Worm (Caenorhabditis elegans) whole organism, L2 larva: Measurements from ENCODE around the gene atgl-1.

ENCODE experiments used
- C34F6.9 ChIP-seq: fragments of 150-350 bp; optimal IDR thresholded peaks from 2 replicates; lab custom pipeline; 2014; ENCODE audit warnings: missing biosample characterization, missing genetic modification characterization
- F13H6.1 ChIP-seq: sonication (generic microtip); optimal IDR thresholded peaks from 2 replicates; lab custom pipeline; 2016; ENCODE audit warnings: missing genetic modification characterization, missing compliant biosample characterization
- R02D3.7 ChIP-seq: fragments of 150-350 bp; optimal IDR thresholded peaks from 2 replicates; lab custom pipeline; 2014; ENCODE audit warnings: missing biosample characterization, missing genetic modification characterization
- Y55F3AM.14 ChIP-seq: fragments of 200-800 bp; sonication (Bioruptor generic); optimal IDR thresholded peaks from 2 replicates; lab custom pipeline; 2018; ENCODE audit warnings: mild to moderate bottlenecking, missing genetic modification characterization, missing compliant biosample characterization
- ZK546.5 ChIP-seq: sonication (generic microtip); optimal IDR thresholded peaks from 2 replicates; lab custom pipeline; 2017; ENCODE audit warnings: missing biosample characterization, missing genetic modification characterization
- alr-1 ChIP-seq: fragments of 150-350 bp; optimal IDR thresholded peaks from 2 replicates; lab custom pipeline; 2014; ENCODE audit warnings: missing biosample characterization, missing genetic modification characterization
- ama-1 ChIP-seq: fragments of 150-350 bp; optimal IDR thresholded peaks from 2 replicates; lab custom pipeline; 2018; ENCODE audit warnings: inconsistent platforms
- blmp-1 ChIP-seq: sonication (generic microtip); optimal IDR thresholded peaks from 2 replicates; lab custom pipeline; 2017; ENCODE audit warnings: missing genetic modification characterization, mild to moderate bottlenecking, missing compliant biosample characterization, antibody characterized with exemption, moderate library complexity; ENCODE audit not compliant: insufficient read depth
- ceh-16 ChIP-seq: fragments of 150-350 bp; optimal IDR thresholded peaks from 2 replicates; lab custom pipeline; 2014; ENCODE audit warnings: missing biosample characterization, missing genetic modification characterization
- ceh-82 ChIP-seq: fragments of 150-350 bp; optimal IDR thresholded peaks from 2 replicates; lab custom pipeline; 2014; ENCODE audit warnings: missing biosample characterization, missing genetic modification characterization
- crh-2 ChIP-seq: sonication (generic microtip); optimal IDR thresholded peaks from 2 replicates; lab custom pipeline; 2017; ENCODE audit warnings: missing biosample characterization, missing genetic modification characterization
- egl-27 ChIP-seq: sonication (generic microtip); optimal IDR thresholded peaks from 3 replicates; lab custom pipeline; 2017; ENCODE audit warnings: missing biosample characterization, missing genetic modification reagents, missing genetic modification characterization
- elt-3 ChIP-seq: sonication (generic microtip); optimal IDR thresholded peaks from 2 replicates; lab custom pipeline; 2017; ENCODE audit warnings: missing biosample characterization, missing genetic modification characterization
- fos-1 ChIP-seq: fragments of 150-350 bp; optimal IDR thresholded peaks from 2 replicates; lab custom pipeline; 2014; ENCODE audit warnings: missing biosample characterization, missing genetic modification characterization
- gmeb-1 ChIP-seq: fragments of 150-350 bp; optimal IDR thresholded peaks from 2 replicates; lab custom pipeline; 2014; ENCODE audit warnings: missing biosample characterization, missing genetic modification characterization
- lin-11 ChIP-seq: fragments of 150-350 bp; sonication (generic microtip); optimal IDR thresholded peaks from 2 replicates; lab custom pipeline; 2014; ENCODE audit warnings: missing biosample characterization, missing genetic modification characterization, inconsistent platforms, mixed read lengths
- lin-13 ChIP-seq: fragments of 150-350 bp; optimal IDR thresholded peaks from 2 replicates; lab custom pipeline; 2014; ENCODE audit warnings: missing biosample characterization, missing genetic modification reagents, missing genetic modification characterization
- lsy-2 ChIP-seq, 2 experiments: fragments of 150-350 bp in 1 of 2; sonication (generic microtip) in 1 of 2; optimal IDR thresholded peaks; 2 replicates each; lab custom pipeline; 2014 to 2017; ENCODE audit warnings: missing biosample characterization in 2 of 2, missing genetic modification characterization in 2 of 2
- mab-5 ChIP-seq: fragments of 150-350 bp; optimal IDR thresholded peaks from 2 replicates; lab custom pipeline; 2014; ENCODE audit warnings: missing biosample characterization, missing genetic modification characterization
- mdl-1 ChIP-seq, 2 experiments: fragments of 150-350 bp in 1 of 2; sonication (generic microtip) in 1 of 2; optimal IDR thresholded peaks; 2 replicates each; lab custom pipeline; 2017; ENCODE audit warnings: missing biosample characterization in 2 of 2, missing genetic modification characterization in 2 of 2
- nhr-10 ChIP-seq: sonication (generic microtip); optimal IDR thresholded peaks from 2 replicates; lab custom pipeline; 2017; ENCODE audit warnings: missing biosample characterization, missing genetic modification characterization
- nhr-11 ChIP-seq: fragments of 150-350 bp; optimal IDR thresholded peaks from 2 replicates; lab custom pipeline; 2014; ENCODE audit warnings: missing biosample characterization, missing genetic modification characterization
- nhr-12 ChIP-seq: fragments of 150-350 bp; optimal IDR thresholded peaks from 2 replicates; lab custom pipeline; 2014; ENCODE audit warnings: missing biosample characterization, missing genetic modification characterization
- nhr-129 ChIP-seq: fragments of 150-350 bp; optimal IDR thresholded peaks from 2 replicates; lab custom pipeline; 2014; ENCODE audit warnings: missing biosample characterization, missing genetic modification characterization
- nhr-21 ChIP-seq: fragments of 150-350 bp; optimal IDR thresholded peaks from 2 replicates; lab custom pipeline; 2014; ENCODE audit warnings: missing biosample characterization, missing genetic modification characterization
- nhr-23 ChIP-seq: fragments of 150-350 bp; optimal IDR thresholded peaks from 2 replicates; lab custom pipeline; 2014; ENCODE audit warnings: missing biosample characterization, missing genetic modification reagents, missing genetic modification characterization
- nhr-237 ChIP-seq: fragments of 150-350 bp; optimal IDR thresholded peaks from 2 replicates; lab custom pipeline; 2014; ENCODE audit warnings: missing biosample characterization, missing genetic modification characterization
- nhr-25 ChIP-seq: fragments of 150-350 bp; sonication (generic microtip); optimal IDR thresholded peaks from 3 replicates; lab custom pipeline; 2014; ENCODE audit warnings: missing biosample characterization, missing genetic modification characterization
- nhr-6 ChIP-seq: fragments of 150-350 bp; optimal IDR thresholded peaks from 2 replicates; lab custom pipeline; 2014; ENCODE audit warnings: missing biosample characterization, missing genetic modification characterization
- peb-1 ChIP-seq: fragments of 150-350 bp; optimal IDR thresholded peaks from 2 replicates; lab custom pipeline; 2014; ENCODE audit warnings: missing biosample characterization, missing genetic modification characterization
- sem-4 ChIP-seq: fragments of 150-350 bp; optimal IDR thresholded peaks from 2 replicates; lab custom pipeline; 2014; ENCODE audit warnings: missing biosample characterization, missing genetic modification reagents, missing genetic modification characterization
- skn-1 ChIP-seq: sonication (generic microtip); optimal IDR thresholded peaks from 2 replicates; lab custom pipeline; 2017; ENCODE audit warnings: missing biosample characterization, missing genetic modification characterization
- sma-3 ChIP-seq: sonication (generic microtip); optimal IDR thresholded peaks from 2 replicates; lab custom pipeline; 2016; ENCODE audit warnings: missing genetic modification reagents, missing genetic modification characterization, missing compliant biosample characterization
- sma-9 ChIP-seq, 2 experiments: fragments of 150-350 bp in 1 of 2; sonication (generic microtip) in 1 of 2; optimal IDR thresholded peaks; 2 replicates each; lab custom pipeline; 2014 to 2016; ENCODE audit warnings: missing genetic modification characterization in 2 of 2, mild to moderate bottlenecking in 1 of 2, missing biosample characterization in 1 of 2, missing compliant biosample characterization in 1 of 2, missing genetic modification reagents in 1 of 2, moderate library complexity in 1 of 2
- unc-55 ChIP-seq: fragments of 150-350 bp; sonication (generic microtip); optimal IDR thresholded peaks from 3 replicates; lab custom pipeline; 2014; ENCODE audit warnings: missing biosample characterization, missing genetic modification reagents, missing genetic modification characterization
- unc-62 ChIP-seq: fragments of 150-350 bp; optimal IDR thresholded peaks from 2 replicates; lab custom pipeline; 2014; ENCODE audit warnings: missing biosample characterization, missing genetic modification reagents, missing genetic modification characterization
- zag-1 ChIP-seq: fragments of 150-350 bp; optimal IDR thresholded peaks from 2 replicates; lab custom pipeline; 2014; ENCODE audit warnings: missing biosample characterization, missing genetic modification characterization
- ztf-4 ChIP-seq: fragments of 150-350 bp; optimal IDR thresholded peaks from 2 replicates; lab custom pipeline; 2014; ENCODE audit warnings: missing biosample characterization, missing genetic modification characterization

Gene atgl-1

DNA sequence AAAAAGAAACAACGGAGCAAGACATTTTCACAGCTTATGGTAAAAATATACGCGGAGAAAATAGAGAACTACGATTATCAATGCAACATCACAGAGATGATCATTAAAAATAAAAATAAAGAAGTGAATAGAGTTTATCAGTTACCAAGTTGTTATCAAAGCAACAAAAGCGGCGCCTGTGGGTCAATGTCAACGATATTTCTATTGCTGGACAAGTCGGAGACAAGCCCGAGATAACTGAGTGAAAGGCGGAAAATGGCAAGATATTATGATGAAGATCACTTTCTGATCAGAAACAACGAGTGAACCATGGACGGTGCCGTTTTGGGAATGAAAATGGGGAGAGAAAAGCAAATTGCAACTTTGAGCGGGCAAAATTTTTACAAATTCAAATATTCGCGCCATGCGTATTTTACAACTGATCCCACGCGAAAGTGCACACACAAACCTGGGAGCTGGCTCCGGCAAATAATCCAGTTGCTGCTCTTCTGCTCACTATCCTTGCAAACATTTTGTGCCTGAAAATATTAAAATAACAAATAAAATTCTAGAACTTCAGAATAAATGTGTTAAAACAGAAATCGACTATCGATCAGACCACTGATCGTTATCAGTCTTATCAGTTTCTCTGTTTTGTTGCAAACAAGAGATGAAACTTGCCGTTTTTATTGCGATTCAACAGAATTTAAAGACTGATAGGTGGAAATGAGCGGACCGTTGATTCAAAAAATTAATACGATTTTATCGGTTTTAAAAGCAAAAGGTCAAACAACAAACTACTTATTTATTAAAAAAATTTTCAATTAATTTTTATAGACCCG is 23.3 kb upstream of the atgl-1 start, which contains the start of gene mel-32:
mel-32 (minus strand) TSS at position 696 of the 821 bp plus-strand sequence.
- no peak for TF ChIP-seq unc-62 (GFP tag; lab: Kevin White, UChicago)
- no peak for TF ChIP-seq gmeb-1 (tag; lab: Kevin White, UChicago)
- TF ChIP-seq blmp-1 (tag; lab: Kevin White, UChicago), result peak; percentile 21
- TF ChIP-seq sma-9 (GFP tag; optimal IDR thresholded peaks at IDR 0.05; lab: Kevin White, UChicago), result peak; percentile 22
- TF ChIP-seq sma-9 (tag; optimal IDR thresholded peaks at IDR 0.05; lab: Kevin White, UChicago), result no peak
- TF ChIP-seq F13H6.1 (tag; lab: Kevin White, UChicago), result no peak
- no peak for TF ChIP-seq skn-1 (tag; lab: Kevin White, UChicago)
- TF ChIP-seq lin-13, result no peak
- TF ChIP-seq ama-1 (lab: Kevin White, UChicago), result peak; percentile 31
- TF ChIP-seq sma-3 (GFP tag; lab: Kevin White, UChicago), result peak; percentile 2
- TF ChIP-seq crh-2 (tag; lab: Kevin White, UChicago), result peak; percentile 16
- no peak for TF ChIP-seq nhr-11 (tag; lab: Kevin White, UChicago)
- TF ChIP-seq fos-1 (tag; lab: Kevin White, UChicago), result peak; percentile 22
- peak in 1 of 2 experiments; percentile 49 for TF ChIP-seq lsy-2 (tag; optimal IDR thresholded peaks at IDR 0.05; lab: Kevin White, UChicago)

DNA sequence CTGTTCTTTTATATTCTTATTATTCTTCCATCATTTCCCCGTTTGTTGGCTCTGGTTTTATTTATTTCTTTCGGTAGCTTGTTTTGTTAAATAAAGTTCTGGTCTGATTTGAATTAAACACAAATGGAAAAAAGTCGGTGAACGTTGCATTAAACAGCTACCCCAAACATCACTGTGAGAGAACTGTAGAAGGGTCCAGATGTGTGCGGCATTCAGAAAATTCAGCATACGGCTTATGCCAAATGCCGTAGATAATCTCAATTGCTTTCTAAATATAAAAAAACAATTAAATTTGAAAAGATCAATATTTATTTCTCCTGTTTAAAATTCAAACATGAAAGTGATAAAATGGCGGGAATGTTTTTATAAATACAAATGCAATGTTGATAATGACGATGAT is 20.6 kb upstream of the atgl-1 start:
- TF ChIP-seq nhr-23 (tag; lab: Kevin White, UChicago) (no peak), sem-4 (tag; lab: Kevin White, UChicago) (no peak), nhr-237 (tag; lab: Kevin White, UChicago) (no peak), sma-9 (GFP tag; optimal IDR thresholded peaks at IDR 0.05; lab: Kevin White, UChicago) (no peak), sma-9 (tag; optimal IDR thresholded peaks at IDR 0.05; lab: Kevin White, UChicago) (no peak), ZK546.5 (tag; lab: Kevin White, UChicago) (no peak), ztf-4 (no peak), crh-2 (tag; lab: Kevin White, UChicago) (no peak), mdl-1 (tag; optimal IDR thresholded peaks at IDR 0.05; lab: Kevin White, UChicago) (no peak), nhr-25 (tag; lab: Kevin White, UChicago) (no peak), gmeb-1 (tag; lab: Kevin White, UChicago) (no peak), ceh-16 (tag; lab: Kevin White, UChicago) (no peak), nhr-6 (tag; lab: Kevin White, UChicago) (no peak)

DNA sequence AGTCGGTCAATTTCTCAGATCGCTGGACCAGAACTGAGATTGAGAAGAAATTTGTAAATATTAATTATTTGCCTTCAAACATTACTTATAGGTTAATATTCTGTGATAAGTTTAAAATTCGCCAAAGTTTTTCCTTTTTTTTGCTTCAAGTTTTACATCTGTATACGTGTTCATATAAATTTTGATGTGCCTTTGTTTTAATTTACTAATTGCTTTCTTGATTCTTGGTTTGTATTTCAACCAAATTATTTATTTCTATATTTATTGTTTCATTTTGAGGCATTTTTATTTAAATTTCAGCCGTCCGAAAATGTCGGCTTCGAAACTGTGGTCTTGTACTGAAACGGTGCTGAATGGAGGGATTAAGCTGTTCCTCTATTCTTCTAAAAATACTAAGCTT is 17.0 kb upstream of the atgl-1 start, which contains the start of gene C05D11.1:
C05D11.1 (plus strand) TSS at position 301 of the 400 bp plus-strand sequence.
- TF ChIP-seq lsy-2 (tag; optimal IDR thresholded peaks at IDR 0.05; lab: Kevin White, UChicago) (no peak), unc-62 (GFP tag; lab: Kevin White, UChicago) (no peak), lin-13 (no peak), blmp-1 (tag; lab: Kevin White, UChicago) (no peak), nhr-12 (no peak), skn-1 (tag; lab: Kevin White, UChicago) (no peak), ama-1 (lab: Kevin White, UChicago) (no peak), egl-27 (tag; lab: Kevin White, UChicago) (no peak), nhr-10 (tag; lab: Kevin White, UChicago) (no peak), ceh-82 (no peak), sma-3 (GFP tag; lab: Kevin White, UChicago) (no peak), alr-1 (tag; lab: Kevin White, UChicago) (no peak)

DNA sequence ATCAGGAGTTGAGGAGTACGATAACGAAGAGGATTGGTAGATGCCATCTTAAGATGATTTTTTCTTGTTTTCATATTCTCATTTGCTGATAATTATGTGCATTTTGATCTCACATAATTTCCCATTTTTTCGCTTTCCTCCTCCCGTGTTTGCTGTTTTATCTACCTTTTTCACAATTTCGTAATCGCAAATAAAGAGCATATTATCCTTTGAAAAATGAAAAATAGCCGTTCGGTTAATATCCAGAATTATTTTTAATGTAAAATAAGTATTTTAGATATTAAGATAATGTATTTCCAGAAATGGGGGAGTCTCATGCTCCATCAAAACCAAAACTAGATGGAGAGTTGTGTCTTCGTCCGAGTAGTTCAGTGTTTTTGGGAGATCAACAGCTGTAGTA is 13.7 kb upstream of the atgl-1 start, which contains the start of gene vps-16:
vps-16 (plus strand) TSS at position 301 of the 400 bp plus-strand sequence.
- no peak for TF ChIP-seq skn-1 (tag; lab: Kevin White, UChicago)

ce11 chrIII:6431766-6432228 is 12.5 kb upstream of the atgl-1 start, which contains the start of the genes mrps-17 and txdc-9:
mrps-17 (minus strand) TSS chrIII:6431798.
txdc-9 (plus strand) TSS chrIII:6432178.
- no peak for TF ChIP-seq skn-1 (tag; lab: Kevin White, UChicago)
- TF ChIP-seq nhr-129, result peak; percentile 74
- TF ChIP-seq nhr-11 (tag; lab: Kevin White, UChicago), result peak; percentile 6
- TF ChIP-seq nhr-6 (tag; lab: Kevin White, UChicago), result peak; percentile 58
- peak; percentile 89 for TF ChIP-seq crh-2 (tag; lab: Kevin White, UChicago)
- TF ChIP-seq elt-3 (tag; lab: Kevin White, UChicago), result no peak
- TF ChIP-seq sma-3 (GFP tag; lab: Kevin White, UChicago), result peak; percentile 65
- peak; percentile 64 for TF ChIP-seq mab-5 (tag; lab: Kevin White, UChicago)
- TF ChIP-seq nhr-12, result no peak
- TF ChIP-seq sem-4 (tag; lab: Kevin White, UChicago), result peak; percentile 83
- TF ChIP-seq ZK546.5 (tag; lab: Kevin White, UChicago), result no peak
- TF ChIP-seq lsy-2 (tag; optimal IDR thresholded peaks at IDR 0.05; lab: Kevin White, UChicago), result peak; percentile 67 to 90
- peak; percentile 97 for TF ChIP-seq unc-55 (GFP tag; lab: Kevin White, UChicago)
- peak; percentile 71 for TF ChIP-seq gmeb-1 (tag; lab: Kevin White, UChicago)
- peak; percentile 97 for TF ChIP-seq C34F6.9 (tag; lab: Kevin White, UChicago)
- peak; percentile 94 for TF ChIP-seq alr-1 (tag; lab: Kevin White, UChicago)
- TF ChIP-seq mdl-1 (tag; optimal IDR thresholded peaks at IDR 0.05; lab: Kevin White, UChicago), result no peak
- TF ChIP-seq peb-1 (tag; lab: Kevin White, UChicago), result no peak
- TF ChIP-seq ceh-82, result no peak
- TF ChIP-seq Y55F3AM.14 (GFP tag; lab: Kevin White, UChicago), result no peak
- TF ChIP-seq F13H6.1 (tag; lab: Kevin White, UChicago), result peak; percentile 60
- peak; percentile 31 for TF ChIP-seq zag-1 (tag; lab: Kevin White, UChicago)
- TF ChIP-seq R02D3.7, result no peak
- TF ChIP-seq lin-11, result peak; percentile 37
- peak; percentile 47 for TF ChIP-seq nhr-21 (tag; lab: Kevin White, UChicago)
- TF ChIP-seq fos-1 (tag; lab: Kevin White, UChicago), result peak; percentile 60
- no peak for TF ChIP-seq nhr-10 (tag; lab: Kevin White, UChicago)
